Fruit fly (Drosophila melanogaster) whole organism, embryonic: ENCODE data around the gene CG9628.
A peak's percentile ranks its signal among the peaks of the same experiment; 100 is the strongest.

Experiments
- Bdp1 ChIP-seq: fragments of 200-800 bp; sonication (Bioruptor generic); optimal IDR thresholded peaks from 3 replicates; lab custom pipeline; 2016; ENCODE audit warnings: missing biosample characterization, missing genetic modification characterization
- C15 ChIP-seq: fragments of 200-800 bp; sonication (Bioruptor generic); IDR thresholded peaks from 3 replicates; pipeline ENCODE4 v1.3.6; 2022; ENCODE audit warnings: missing biosample characterization, missing genetic modification characterization
- CG11695 ChIP-seq: fragments of 200-800 bp; sonication (Bioruptor generic); IDR thresholded peaks from 3 replicates; pipeline ENCODE4 v1.3.6; 2022; ENCODE audit warnings: missing biosample characterization, missing genetic modification characterization
- CG12155 ChIP-seq: fragments of 200-800 bp; sonication (Bioruptor generic); optimal IDR thresholded peaks from 3 replicates; lab custom pipeline; 2016; ENCODE audit warnings: missing biosample characterization, missing genetic modification characterization
- CG12942 ChIP-seq: fragments of 200-800 bp; sonication (Bioruptor generic); optimal IDR thresholded peaks from 3 replicates; lab custom pipeline; 2016; ENCODE audit warnings: missing biosample characterization, missing genetic modification characterization
- CG14667 ChIP-seq: fragments of 200-800 bp; sonication (Bioruptor generic); IDR thresholded peaks from 2 replicates; pipeline ENCODE4 v1.3.6; 2022; ENCODE audit warnings: missing biosample characterization, missing genetic modification characterization
- CG16779 ChIP-seq: fragments of 200-800 bp; sonication (Bioruptor generic); IDR thresholded peaks from 2 replicates; pipeline ENCODE4 v1.3.6; 2022; ENCODE audit warnings: missing biosample characterization, missing genetic modification characterization
- CG16815 ChIP-seq: fragments of 200-800 bp; sonication (Bioruptor generic); optimal IDR thresholded peaks from 3 replicates; lab custom pipeline; 2017; ENCODE audit warnings: missing biosample characterization, mild to moderate bottlenecking, missing genetic modification characterization
- CG18011 ChIP-seq: fragments of 200-800 bp; sonication (Bioruptor generic); optimal IDR thresholded peaks from 2 replicates; lab custom pipeline; 2017; ENCODE audit warnings: missing biosample characterization, missing genetic modification characterization, mild to moderate bottlenecking, moderate library complexity, missing genotype
- CG1832 ChIP-seq: fragments of 200-800 bp; sonication (Bioruptor generic); optimal IDR thresholded peaks from 2 replicates; lab custom pipeline; 2017; ENCODE audit warnings: missing biosample characterization, mild to moderate bottlenecking, missing genetic modification characterization, inconsistent platforms
- CG2129 ChIP-seq: fragments of 200-800 bp; sonication (Bioruptor generic); IDR thresholded peaks from 2 replicates; pipeline ENCODE4 v1.3.6; 2022; ENCODE audit warnings: missing biosample characterization, missing genetic modification characterization; ENCODE audit not compliant: partially characterized antibody
- CG34224 ChIP-seq: fragments of 200-800 bp; sonication (Bioruptor generic); IDR thresholded peaks from 3 replicates; pipeline ENCODE4 v1.3.6; 2022; ENCODE audit warnings: missing biosample characterization, missing genetic modification characterization; ENCODE audit not compliant: partially characterized antibody
- CG7928 ChIP-seq: fragments of 200-800 bp; sonication (Bioruptor generic); optimal IDR thresholded peaks from 2 replicates; lab custom pipeline; 2017; ENCODE audit warnings: missing biosample characterization, mild to moderate bottlenecking, missing genetic modification characterization
- CG8290 ChIP-seq, 3 experiments: fragments of 200-800 bp; sonication (Bioruptor generic); optimal IDR thresholded peaks; 2 replicates each; lab custom pipeline; 2016 to 2019; ENCODE audit warnings: missing biosample characterization in 3 of 3, missing genetic modification characterization in 3 of 3, mild to moderate bottlenecking in 2 of 3, moderate library complexity in 1 of 3
- CG8765 ChIP-seq: fragments of 200-800 bp; sonication (Bioruptor generic); IDR thresholded peaks from 2 replicates; pipeline ENCODE4 v1.3.6; 2022; ENCODE audit warnings: missing biosample characterization, missing genetic modification characterization
- D19A ChIP-seq: fragments of 200-800 bp; optimal IDR thresholded peaks from 3 replicates; lab custom pipeline; 2019; ENCODE audit warnings: missing biosample characterization, mild to moderate bottlenecking, missing genetic modification characterization, moderate library complexity
- Eip74EF ChIP-seq, 2 experiments: fragments of 200-800 bp in 1 of 2; fragments of >200 bp in 1 of 2; sonication (Bioruptor generic) in 1 of 2; optimal IDR thresholded peaks; 2 replicates each; lab custom pipeline; 2017 to 2019; ENCODE audit warnings: missing biosample characterization in 2 of 2, missing genetic modification characterization in 2 of 2, mild to moderate bottlenecking in 1 of 2, moderate library complexity in 1 of 2
- HLH4C ChIP-seq: fragments of 200-800 bp; sonication (Bioruptor generic); IDR thresholded peaks from 3 replicates; pipeline ENCODE4 v1.3.6; 2022; ENCODE audit warnings: missing biosample characterization, missing genetic modification characterization; ENCODE audit not compliant: partially characterized antibody
- MBD-R2 ChIP-seq: fragments of 200-800 bp; sonication (Bioruptor generic); IDR thresholded peaks from 2 replicates; pipeline ENCODE4 v1.3.6; 2022; ENCODE audit warnings: missing biosample characterization, missing genetic modification characterization
- MESR4 ChIP-seq: fragments of 200-800 bp; sonication (Bioruptor generic); optimal IDR thresholded peaks from 2 replicates; lab custom pipeline; 2018; ENCODE audit warnings: missing biosample characterization, mild to moderate bottlenecking, missing genetic modification characterization, moderate library complexity
- Myb ChIP-seq: fragments of 200-800 bp; sonication (Bioruptor generic); optimal IDR thresholded peaks from 2 replicates; lab custom pipeline; 2016; ENCODE audit warnings: missing biosample characterization, missing genetic modification characterization
- NfI ChIP-seq: fragments of 200-800 bp; sonication (Bioruptor generic); optimal IDR thresholded peaks from 3 replicates; lab custom pipeline; 2018; ENCODE audit warnings: missing biosample characterization, mild to moderate bottlenecking, missing genetic modification characterization, moderate library complexity
- TFAM ChIP-seq: fragments of 200-800 bp; sonication (Bioruptor generic); optimal IDR thresholded peaks from 2 replicates; lab custom pipeline; 2017; ENCODE audit warnings: missing biosample characterization, missing genetic modification characterization, inconsistent platforms
- Tbp ChIP-seq: fragments of >200 bp; optimal IDR thresholded peaks from 2 replicates; lab custom pipeline; 2018; ENCODE audit warnings: missing biosample characterization, missing genetic modification characterization
- ato ChIP-seq: fragments of 200-800 bp; sonication (Bioruptor generic); IDR thresholded peaks from 2 replicates; pipeline ENCODE4 v1.3.6; 2022; ENCODE audit warnings: missing biosample characterization, missing genetic modification characterization; ENCODE audit not compliant: partially characterized antibody
- bowl ChIP-seq: fragments of 200-800 bp; sonication (Bioruptor generic); IDR thresholded peaks from 2 replicates; pipeline ENCODE4 v1.3.6; 2022; ENCODE audit warnings: missing biosample characterization, missing genetic modification characterization
- br ChIP-seq: fragments of >200 bp; optimal IDR thresholded peaks from 2 replicates; lab custom pipeline; 2017
- bsh ChIP-seq, 2 experiments: fragments of 200-800 bp; sonication (Bioruptor generic); optimal IDR thresholded peaks; 2 replicates each; lab custom pipeline; 2017 to 2018; ENCODE audit warnings: mild to moderate bottlenecking in 2 of 2, missing biosample characterization in 2 of 2, missing genetic modification characterization in 2 of 2, moderate library complexity in 1 of 2
- btn ChIP-seq: fragments of 200-800 bp; sonication (Bioruptor generic); optimal IDR thresholded peaks from 2 replicates; lab custom pipeline; 2016; ENCODE audit warnings: missing biosample characterization, missing genetic modification characterization
- chinmo ChIP-seq: fragments of 200-800 bp; sonication (Bioruptor generic); IDR thresholded peaks from 4 replicates; pipeline ENCODE4 v1.3.6; 2022; ENCODE audit warnings: missing biosample characterization, missing genetic modification characterization; ENCODE audit not compliant: partially characterized antibody
- dati ChIP-seq: fragments of 200-800 bp; sonication (Bioruptor generic); IDR thresholded peaks from 2 replicates; pipeline ENCODE4 v1.3.6; 2022; ENCODE audit warnings: missing biosample characterization, missing genetic modification characterization
- dpn ChIP-seq, 2 experiments: fragments of 200-800 bp; sonication (Bioruptor generic); optimal IDR thresholded peaks; 3 replicates each; lab custom pipeline; 2016; ENCODE audit warnings: missing biosample characterization in 2 of 2, missing genetic modification characterization in 2 of 2
- eyg ChIP-seq: fragments of 200-800 bp; sonication (Bioruptor generic); optimal IDR thresholded peaks from 3 replicates; lab custom pipeline; 2016; ENCODE audit warnings: missing biosample characterization, missing genetic modification characterization
- fu2 ChIP-seq: fragments of 200-800 bp; sonication (Bioruptor generic); optimal IDR thresholded peaks from 2 replicates; lab custom pipeline; 2016; ENCODE audit warnings: missing biosample characterization, missing genetic modification characterization
- gfzf ChIP-seq: fragments of 200-800 bp; sonication (Bioruptor generic); optimal IDR thresholded peaks from 2 replicates; lab custom pipeline; 2016; ENCODE audit warnings: missing biosample characterization, mild to moderate bottlenecking, missing genetic modification characterization, moderate library complexity
- grn ChIP-seq: fragments of 200-800 bp; sonication (Bioruptor generic); optimal IDR thresholded peaks from 3 replicates; lab custom pipeline; 2017; ENCODE audit warnings: missing biosample characterization, missing genetic modification characterization
- hbn ChIP-seq: fragments of 200-800 bp; sonication (Bioruptor generic); IDR thresholded peaks from 2 replicates; pipeline ENCODE4 v1.3.6; 2022; ENCODE audit warnings: missing biosample characterization, missing genetic modification characterization; ENCODE audit not compliant: partially characterized antibody
- hkb ChIP-seq, 2 experiments: fragments of 200-800 bp in 1 of 2; fragments of >200 bp in 1 of 2; sonication (Bioruptor generic) in 1 of 2; IDR thresholded peaks in 1 of 2; optimal IDR thresholded peaks in 1 of 2; 2 replicates each; pipeline versions ENCODE4 v1.3.6 to Lab custom; 2017 to 2022; ENCODE audit warnings: missing biosample characterization in 1 of 2, missing genetic modification characterization in 1 of 2
- kay ChIP-seq: fragments of 200-800 bp; sonication (Bioruptor generic); optimal IDR thresholded peaks from 2 replicates; lab custom pipeline; 2016; ENCODE audit warnings: missing biosample characterization, missing genetic modification characterization
- lov ChIP-seq, 2 experiments: fragments of 200-800 bp in 1 of 2; fragments of >200 bp in 1 of 2; sonication (Bioruptor generic) in 1 of 2; IDR thresholded peaks in 1 of 2; optimal IDR thresholded peaks in 1 of 2; 2 replicates in 1 of 2; 3 replicates in 1 of 2; pipeline versions ENCODE4 v1.3.6 to Lab custom; 2017 to 2022; ENCODE audit warnings: missing biosample characterization in 1 of 2, missing genetic modification characterization in 1 of 2
- onecut ChIP-seq: fragments of 200-800 bp; sonication (Bioruptor generic); IDR thresholded peaks from 2 replicates; pipeline ENCODE4 v1.3.6; 2022; ENCODE audit warnings: missing biosample characterization, missing genetic modification characterization
- rib ChIP-seq: fragments of 200-800 bp; sonication (Bioruptor generic); IDR thresholded peaks from 2 replicates; pipeline ENCODE4 v1.3.6; 2022; ENCODE audit warnings: missing biosample characterization, missing genetic modification characterization
- schlank ChIP-seq: fragments of 200-800 bp; sonication (Bioruptor generic); optimal IDR thresholded peaks from 2 replicates; lab custom pipeline; 2018; ENCODE audit warnings: missing biosample characterization, mild to moderate bottlenecking, missing genetic modification characterization
- sna ChIP-seq: fragments of 200-800 bp; sonication (Bioruptor generic); IDR thresholded peaks from 2 replicates; pipeline ENCODE4 v1.3.6; 2022; ENCODE audit warnings: missing biosample characterization, missing genetic modification characterization; ENCODE audit not compliant: partially characterized antibody
- sob ChIP-seq: fragments of 200-800 bp; sonication (Bioruptor generic); IDR thresholded peaks from 2 replicates; pipeline ENCODE4 v1.3.6; 2022; ENCODE audit warnings: missing biosample characterization, missing genetic modification characterization
- tx ChIP-seq: fragments of 200-800 bp; sonication (Bioruptor generic); optimal IDR thresholded peaks from 2 replicates; lab custom pipeline; 2016; ENCODE audit warnings: missing biosample characterization, missing genetic modification characterization
- z ChIP-seq: fragments of 200-800 bp; sonication (Bioruptor generic); IDR thresholded peaks from 3 replicates; pipeline ENCODE4 v1.3.6; 2022; ENCODE audit warnings: missing biosample characterization, missing genetic modification characterization

CG9628 gene

dm6 chr3L:14631964-14632758 is 9.6 kb downstream of the CG9628 start, which contains the start of the genes RecQ5 and dlp (continued):
- TF ChIP-seq ato (peak; percentile 91), Myb (GFP tag; lab: Kevin White, UChicago) (peak; percentile 62), schlank (tag; lab: Kevin White, UChicago) (no peak), MESR4 (GFP tag; lab: Kevin White, UChicago) (peak; percentile 32), CG16779 (GFP tag; lab: Robert Waterston, UW) (peak; percentile 59), Tbp (GFP tag; lab: Kevin White, UChicago) (no peak), dati (no peak), HLH4C (GFP tag; lab: Robert Waterston, UW) (peak; percentile 93), tx (GFP tag; lab: Kevin White, UChicago) (peak; percentile 47), br (lab: Kevin White, UChicago) (no peak), grn (GFP tag; lab: Kevin White, UChicago) (no peak), CG8765 (GFP tag; lab: Robert Waterston, UW) (peak; percentile 21; the same call in 1 of the 2 replicates), CG2129 (GFP tag; lab: Robert Waterston, UW) (peak; percentile 76), CG1832 (GFP tag; lab: Kevin White, UChicago) (no peak), CG7928 (GFP tag; lab: Kevin White, UChicago) (peak; percentile 5), onecut (GFP tag; lab: Robert Waterston, UW) (peak; percentile 46), bowl (GFP tag; lab: Robert Waterston, UW) (no peak), btn (GFP tag; lab: Kevin White, UChicago) (peak; percentile 16), kay (GFP tag; lab: Kevin White, UChicago) (peak; percentile 72), CG16815 (GFP tag; lab: Kevin White, UChicago) (peak; percentile 73), TFAM (GFP tag; lab: Kevin White, UChicago) (no peak), CG11695 (GFP tag; lab: Robert Waterston, UW) (peak; percentile 38; the same call in 1 of the 3 replicates), D19A (tag; lab: Kevin White, UChicago) (peak; percentile 69), NfI (peak; percentile 76), sna (GFP tag; lab: Robert Waterston, UW) (peak; percentile 87), rib (GFP tag; lab: Robert Waterston, UW) (peak; percentile 59), CG18011 (GFP tag; lab: Kevin White, UChicago) (peak; percentile 58), CG14667 (no peak), hkb (optimal IDR thresholded peaks at IDR 0.05; lab: Kevin White, UChicago) (no peak), hkb (GFP tag; IDR thresholded peaks at IDR 0.05; lab: Robert Waterston, UW) (peak; percentile 74), CG34224 (GFP tag; lab: Robert Waterston, UW) (peak; percentile 90), fu2 (GFP tag; lab: Kevin White, UChicago) (peak; percentile 20), C15 (no peak), CG12942 (peak; percentile 75), CG8290 (GFP tag; optimal IDR thresholded peaks at IDR 0.05; lab: Kevin White, UChicago) (peak; percentile 91), CG8290 (tag; optimal IDR thresholded peaks at IDR 0.05; lab: Kevin White, UChicago) (peak; percentile 46 to 88), CG12155 (GFP tag; lab: Kevin White, UChicago) (peak; percentile 80), gfzf (no peak), eyg (GFP tag; lab: Kevin White, UChicago) (no peak), sob (peak; percentile 81), MBD-R2 (GFP tag; lab: Robert Waterston, UW) (peak; percentile 67), Eip74EF (GFP tag; optimal IDR thresholded peaks at IDR 0.05; lab: Kevin White, UChicago) (peak in 1 of 2 experiments; percentile 59), dpn (GFP tag; optimal IDR thresholded peaks at IDR 0.05; lab: Kevin White, UChicago) (peak; percentile 72 to 88), lov (optimal IDR thresholded peaks at IDR 0.05; lab: Kevin White, UChicago) (no peak), lov (GFP tag; IDR thresholded peaks at IDR 0.05; lab: Robert Waterston, UW) (peak; percentile 72; the same call in 1 of the 3 replicates), hbn (GFP tag; lab: Robert Waterston, UW) (peak; percentile 86), chinmo (GFP tag; lab: Robert Waterston, UW) (peak; percentile 98), Bdp1 (GFP tag; lab: Kevin White, UChicago) (no peak), z (GFP tag; lab: Robert Waterston, UW) (peak; percentile 41; the same call in 1 of the 3 replicates), bsh (GFP tag; optimal IDR thresholded peaks at IDR 0.05; lab: Kevin White, UChicago) (peak in 1 of 2 experiments; percentile 71)
